Worm (Caenorhabditis elegans): Measurements from ENCODE around the gene ZK652.8.

Gene ZK652.8

ce11 chrIII:7843536-7843935 is at the start of gene ZK652.8:
Gene ZK652.8 (minus strand): TSS chrIII:7843636.
- TF ChIP-seq unc-62 (GFP tag; optimal IDR thresholded peaks at IDR 0.05) = no peak

ce11 chrIII:7893224-7893623 is 49.8 kb upstream of the ZK652.8 start:
- no peak for TF ChIP-seq unc-62 (GFP tag; optimal IDR thresholded peaks at IDR 0.05)

- TF ChIP-seq unc-62 (GFP tag; optimal IDR thresholded peaks at IDR 0.05) = no peak
Observed at ce11 chrIII:7892333-7892732, 48.9 kb upstream of the ZK652.8 start.

ce11 chrIII:7891573-7892306 is 48.3 kb upstream of the ZK652.8 start, which contains the start of the genes ZK688.5 and fahd-1:
Gene ZK688.5 (minus strand): TSS chrIII:7891623.
Gene fahd-1 (plus strand): TSS chrIII:7892256.
- TF ChIP-seq unc-62 (GFP tag; optimal IDR thresholded peaks at IDR 0.05) = no peak

ce11 chrIII:7889036-7889435 is 45.6 kb upstream of the ZK652.8 start:
- TF ChIP-seq unc-62 (GFP tag; optimal IDR thresholded peaks at IDR 0.05) = no peak

- no peak for TF ChIP-seq unc-62 (GFP tag; optimal IDR thresholded peaks at IDR 0.05)
Observed at ce11 chrIII:7884863-7885262, 41.4 kb upstream of the ZK652.8 start, which contains the start of gene ZK688.11. Gene ZK688.11 (minus strand): TSS chrIII:7884963.

ce11 chrIII:7882900-7883299 is 39.5 kb upstream of the ZK652.8 start, which contains the start of gene ZK688.9:
Gene ZK688.9 (minus strand): TSS chrIII:7883000.
- no peak for TF ChIP-seq unc-62 (GFP tag; optimal IDR thresholded peaks at IDR 0.05)

ce11 chrIII:7880132-7880715 is 36.8 kb upstream of the ZK652.8 start:
- TF ChIP-seq unc-62 (GFP tag; optimal IDR thresholded peaks at IDR 0.05) = no peak

- no peak for TF ChIP-seq unc-62 (GFP tag; optimal IDR thresholded peaks at IDR 0.05)
Observed at ce11 chrIII:7878852-7879329, 35.5 kb upstream of the ZK652.8 start, which contains the start of gene sup-18. Gene sup-18 (minus strand): TSS chrIII:7878902.

- no peak for TF ChIP-seq unc-62 (GFP tag; optimal IDR thresholded peaks at IDR 0.05)
Observed at ce11 chrIII:7877090-7877489, 33.7 kb upstream of the ZK652.8 start.

- no peak for TF ChIP-seq unc-62 (GFP tag; optimal IDR thresholded peaks at IDR 0.05)
Observed at ce11 chrIII:7873481-7873880, 30.0 kb upstream of the ZK652.8 start, which contains the start of gene tyr-1. Gene tyr-1 (plus strand): TSS chrIII:7873781.

- TF ChIP-seq unc-62 (GFP tag; optimal IDR thresholded peaks at IDR 0.05) = no peak
Observed at ce11 chrIII:7872776-7873175, 29.3 kb upstream of the ZK652.8 start.

ce11 chrIII:7866189-7866588 is 22.8 kb upstream of the ZK652.8 start, which contains the start of gene cup-4:
Gene cup-4 (plus strand): TSS chrIII:7866489.
- TF ChIP-seq unc-62 (GFP tag; optimal IDR thresholded peaks at IDR 0.05) = no peak

ce11 chrIII:7865238-7865761 is 21.9 kb upstream of the ZK652.8 start, which contains the start of gene slc-17.3:
Gene slc-17.3 (minus strand): TSS chrIII:7865288.
- no peak for TF ChIP-seq unc-62 (GFP tag; optimal IDR thresholded peaks at IDR 0.05)

ce11 chrIII:7861535-7862120 is 18.2 kb upstream of the ZK652.8 start, which contains the start of gene snr-5:
Gene snr-5 (plus strand): TSS chrIII:7862070.
- no peak for TF ChIP-seq unc-62 (GFP tag; optimal IDR thresholded peaks at IDR 0.05)

- no peak for TF ChIP-seq unc-62 (GFP tag; optimal IDR thresholded peaks at IDR 0.05)
Observed at ce11 chrIII:7860885-7861284, 17.4 kb upstream of the ZK652.8 start, which contains the start of gene cuc-1. Gene cuc-1 (minus strand): TSS chrIII:7860985.
